Fruit fly (Drosophila melanogaster) whole organism, embryonic: ENCODE data around the gene CG17300.

Source experiments
- Awh ChIP-seq: fragments of 200-800 bp; sonication (Bioruptor generic); IDR thresholded peaks from 2 replicates; pipeline ENCODE4, ENCODE4 v1.3.6; 2022; ENCODE audit warnings: missing biosample characterization, missing genetic modification characterization
- CG10321 ChIP-seq: fragments of 200-800 bp; sonication (Bioruptor generic); IDR thresholded peaks from 2 replicates; pipeline ENCODE4 v1.3.6; 2022; ENCODE audit warnings: missing biosample characterization, missing genetic modification characterization
- CG13894 ChIP-seq: fragments of 200-800 bp; sonication (Bioruptor generic); optimal IDR thresholded peaks from 3 replicates; lab custom pipeline; 2018; ENCODE audit warnings: missing biosample characterization, mild to moderate bottlenecking, missing genetic modification characterization, moderate library complexity
- CG15479 ChIP-seq: fragments of 200-800 bp; sonication (Bioruptor generic); optimal IDR thresholded peaks from 3 replicates; lab custom pipeline; 2019; ENCODE audit warnings: missing biosample characterization, mild to moderate bottlenecking, missing genetic modification characterization, moderate library complexity
- CG15601 ChIP-seq: fragments of 200-800 bp; sonication (Bioruptor generic); optimal IDR thresholded peaks from 3 replicates; lab custom pipeline; 2019; ENCODE audit warnings: missing biosample characterization, mild to moderate bottlenecking, missing genetic modification characterization, moderate library complexity
- CG16779 ChIP-seq: fragments of 200-800 bp; sonication (Bioruptor generic); IDR thresholded peaks from 2 replicates; pipeline ENCODE4 v1.3.6; 2022; ENCODE audit warnings: missing biosample characterization, missing genetic modification characterization
- CG17568 ChIP-seq: fragments of 200-800 bp; sonication (Bioruptor generic); optimal IDR thresholded peaks from 2 replicates; lab custom pipeline; 2018; ENCODE audit warnings: missing biosample characterization, mild to moderate bottlenecking, missing genetic modification characterization, moderate library complexity
- CG2678 ChIP-seq: fragments of 200-800 bp; sonication (Bioruptor generic); optimal IDR thresholded peaks from 3 replicates; lab custom pipeline; 2019; ENCODE audit warnings: missing biosample characterization, mild to moderate bottlenecking, missing genetic modification characterization, moderate library complexity
- CG2875 ChIP-seq: fragments of 200-800 bp; sonication (Bioruptor generic); optimal IDR thresholded peaks from 2 replicates; lab custom pipeline; 2017; ENCODE audit warnings: missing biosample characterization, mild to moderate bottlenecking, missing genetic modification characterization, missing genetic modification reagents
- CG3065 ChIP-seq: fragments of 200-800 bp; sonication (Bioruptor generic); optimal IDR thresholded peaks from 2 replicates; lab custom pipeline; 2016; ENCODE audit warnings: missing biosample characterization, missing genetic modification characterization
- CG3281 ChIP-seq: fragments of 200-800 bp; sonication (Bioruptor generic); optimal IDR thresholded peaks from 3 replicates; lab custom pipeline; 2017; ENCODE audit warnings: missing biosample characterization, mild to moderate bottlenecking, missing genetic modification characterization
- CG6254 ChIP-seq: fragments of 200-800 bp; sonication (Bioruptor generic); optimal IDR thresholded peaks from 3 replicates; lab custom pipeline; 2017; ENCODE audit warnings: mild to moderate bottlenecking, missing biosample characterization, missing genetic modification reagents, missing genetic modification characterization
- CG6683 ChIP-seq: fragments of 200-800 bp; sonication (Bioruptor generic); optimal IDR thresholded peaks from 2 replicates; lab custom pipeline; 2017; ENCODE audit warnings: missing biosample characterization, mild to moderate bottlenecking, missing genetic modification characterization, missing genetic modification reagents
- CG6689 ChIP-seq: fragments of 200-800 bp; sonication (Bioruptor generic); IDR thresholded peaks from 2 replicates; pipeline ENCODE4 v1.3.6; 2022; ENCODE audit warnings: missing biosample characterization, missing genetic modification characterization
- CG8359 ChIP-seq: fragments of 200-800 bp; sonication (Bioruptor generic); optimal IDR thresholded peaks from 2 replicates; lab custom pipeline; 2017; ENCODE audit warnings: missing biosample characterization, mild to moderate bottlenecking, missing genetic modification characterization, borderline replicate concordance
- CG8765 ChIP-seq: fragments of 200-800 bp; sonication (Bioruptor generic); IDR thresholded peaks from 2 replicates; pipeline ENCODE4 v1.3.6; 2022; ENCODE audit warnings: missing biosample characterization, missing genetic modification characterization
- CG8924 ChIP-seq: fragments of 200-800 bp; optimal IDR thresholded peaks from 3 replicates; lab custom pipeline; 2019; ENCODE audit warnings: missing biosample characterization, mild to moderate bottlenecking, missing genetic modification characterization, moderate library complexity
- CG9817 ChIP-seq: fragments of 200-800 bp; sonication (Bioruptor generic); optimal IDR thresholded peaks from 2 replicates; lab custom pipeline; 2018; ENCODE audit warnings: missing biosample characterization, mild to moderate bottlenecking, missing genetic modification characterization, moderate library complexity
- CG9932 ChIP-seq: fragments of 200-800 bp; sonication (Bioruptor generic); IDR thresholded peaks from 2 replicates; pipeline ENCODE4 v1.3.6; 2022; ENCODE audit warnings: missing biosample characterization, missing genetic modification characterization
- Camta ChIP-seq: fragments of 200-800 bp; sonication (Bioruptor generic); optimal IDR thresholded peaks from 2 replicates; lab custom pipeline; 2016; ENCODE audit warnings: missing biosample characterization, missing genetic modification characterization
- Dip2 ChIP-seq: fragments of 200-800 bp; sonication (Bioruptor generic); IDR thresholded peaks from 2 replicates; pipeline ENCODE4 v1.3.6; 2022; ENCODE audit warnings: missing biosample characterization, missing genetic modification characterization
- Doc3 ChIP-seq: fragments of 200-800 bp; sonication (Bioruptor generic); IDR thresholded peaks from 3 replicates; pipeline ENCODE4 v1.3.6; 2022; ENCODE audit warnings: missing biosample characterization, missing genetic modification characterization; ENCODE audit not compliant: partially characterized antibody
- Ets65A ChIP-seq: fragments of 200-800 bp; sonication (Bioruptor generic); peaks from one replicate; lab custom pipeline; 2016; ENCODE audit warnings: missing biosample characterization, missing genetic modification characterization
- Fer2 ChIP-seq: fragments of 200-800 bp; sonication (Bioruptor generic); optimal IDR thresholded peaks from 2 replicates; lab custom pipeline; 2018; ENCODE audit warnings: missing biosample characterization, mild to moderate bottlenecking, missing genetic modification characterization, moderate library complexity
- Hr78 ChIP-seq, 2 experiments: fragments of 200-800 bp in 1 of 2; fragments of >200 bp in 1 of 2; sonication (Bioruptor generic) in 1 of 2; optimal IDR thresholded peaks; 2 replicates each; lab custom pipeline; 2017 to 2019; ENCODE audit warnings: missing biosample characterization in 2 of 2, missing genetic modification characterization in 2 of 2, mild to moderate bottlenecking in 1 of 2, moderate library complexity in 1 of 2
- Kr ChIP-seq: fragments of 200-800 bp; sonication (Bioruptor generic); optimal IDR thresholded peaks from 2 replicates; lab custom pipeline; 2017; ENCODE audit warnings: missing biosample characterization, mild to moderate bottlenecking, missing genetic modification characterization
- NC2α ChIP-seq: fragments of 200-800 bp; sonication (Bioruptor generic); optimal IDR thresholded peaks from 2 replicates; lab custom pipeline; 2016; ENCODE audit warnings: missing biosample characterization, missing genetic modification characterization
- Poxn ChIP-seq: fragments of 200-800 bp; sonication (Bioruptor generic); IDR thresholded peaks from 2 replicates; pipeline ENCODE4 v1.3.6; 2022; ENCODE audit warnings: missing biosample characterization, missing genetic modification characterization
- Tbp ChIP-seq: fragments of >200 bp; optimal IDR thresholded peaks from 2 replicates; lab custom pipeline; 2018; ENCODE audit warnings: missing biosample characterization, missing genetic modification characterization
- YL-1 ChIP-seq: fragments of 200-800 bp; sonication (Bioruptor generic); optimal IDR thresholded peaks from 3 replicates; lab custom pipeline; 2017; ENCODE audit warnings: missing biosample characterization, mild to moderate bottlenecking, missing genetic modification characterization
- ato ChIP-seq: fragments of 200-800 bp; sonication (Bioruptor generic); IDR thresholded peaks from 2 replicates; pipeline ENCODE4 v1.3.6; 2022; ENCODE audit warnings: missing biosample characterization, missing genetic modification characterization; ENCODE audit not compliant: partially characterized antibody
- chn ChIP-seq: fragments of 200-800 bp; sonication (Bioruptor generic); optimal IDR thresholded peaks from 2 replicates; lab custom pipeline; 2016; ENCODE audit warnings: missing biosample characterization, missing genetic modification characterization
- croc ChIP-seq: fragments of 200-800 bp; sonication (Bioruptor generic); conservative IDR thresholded peaks from 3 replicates; pipeline ENCODE4 v1.3.6; 2022; ENCODE audit warnings: missing biosample characterization, missing genetic modification characterization
- fd102C ChIP-seq: fragments of 200-800 bp; sonication (Bioruptor generic); optimal IDR thresholded peaks from 2 replicates; lab custom pipeline; 2018; ENCODE audit warnings: missing biosample characterization, mild to moderate bottlenecking, missing genetic modification characterization, moderate library complexity
- fru ChIP-seq: fragments of >200 bp; optimal IDR thresholded peaks from 2 replicates; lab custom pipeline; 2017
- fu2 ChIP-seq: fragments of 200-800 bp; sonication (Bioruptor generic); optimal IDR thresholded peaks from 2 replicates; lab custom pipeline; 2016; ENCODE audit warnings: missing biosample characterization, missing genetic modification characterization
- gce ChIP-seq: fragments of 200-800 bp; sonication (Bioruptor generic); IDR thresholded peaks from 3 replicates; pipeline ENCODE4 v1.3.6; 2022; ENCODE audit warnings: missing biosample characterization, missing genetic modification characterization
- gfzf ChIP-seq: fragments of 200-800 bp; sonication (Bioruptor generic); optimal IDR thresholded peaks from 2 replicates; lab custom pipeline; 2016; ENCODE audit warnings: missing biosample characterization, mild to moderate bottlenecking, missing genetic modification characterization, moderate library complexity
- gt ChIP-seq: fragments of 200-800 bp; sonication (Bioruptor generic); IDR thresholded peaks from 2 replicates; pipeline ENCODE4 v1.3.6; 2022; ENCODE audit warnings: missing biosample characterization, missing genetic modification characterization
- ken ChIP-seq: fragments of 200-800 bp; sonication (Bioruptor generic); IDR thresholded peaks from 3 replicates; pipeline ENCODE4 v1.3.6; 2022; ENCODE audit warnings: missing biosample characterization, missing genetic modification characterization
- knrl ChIP-seq: fragments of 200-800 bp; sonication (Bioruptor generic); IDR thresholded peaks from 3 replicates; pipeline ENCODE4 v1.3.6; 2022; ENCODE audit warnings: missing biosample characterization, missing genetic modification characterization; ENCODE audit not compliant: partially characterized antibody
- lilli ChIP-seq: fragments of 200-800 bp; sonication (Bioruptor generic); optimal IDR thresholded peaks from 3 replicates; lab custom pipeline; 2016; ENCODE audit warnings: missing biosample characterization, missing genetic modification characterization
- pfk ChIP-seq: fragments of 200-800 bp; sonication (Bioruptor generic); optimal IDR thresholded peaks from 2 replicates; lab custom pipeline; 2018; ENCODE audit warnings: missing biosample characterization, mild to moderate bottlenecking, missing genetic modification characterization, moderate library complexity
- pros ChIP-seq: fragments of 200-800 bp; sonication (Bioruptor generic); optimal IDR thresholded peaks from 3 replicates; lab custom pipeline; 2019; ENCODE audit warnings: missing biosample characterization, mild to moderate bottlenecking, missing genetic modification characterization, moderate library complexity
- stc ChIP-seq: fragments of 200-800 bp; sonication (Bioruptor generic); IDR thresholded peaks from 2 replicates; pipeline ENCODE4 v1.3.6; 2022; ENCODE audit warnings: missing biosample characterization, missing genetic modification characterization
- trem ChIP-seq: fragments of 200-800 bp; optimal IDR thresholded peaks from 3 replicates; lab custom pipeline; 2019; ENCODE audit warnings: missing biosample characterization, mild to moderate bottlenecking, missing genetic modification characterization, moderate library complexity
- tx ChIP-seq: fragments of 200-800 bp; sonication (Bioruptor generic); optimal IDR thresholded peaks from 2 replicates; lab custom pipeline; 2016; ENCODE audit warnings: missing biosample characterization, missing genetic modification characterization
- zen ChIP-seq: fragments of 200-800 bp; sonication (Bioruptor generic); optimal IDR thresholded peaks from 3 replicates; lab custom pipeline; 2018; ENCODE audit warnings: missing biosample characterization, mild to moderate bottlenecking, missing genetic modification characterization, moderate library complexity

Gene CG17300

DNA sequence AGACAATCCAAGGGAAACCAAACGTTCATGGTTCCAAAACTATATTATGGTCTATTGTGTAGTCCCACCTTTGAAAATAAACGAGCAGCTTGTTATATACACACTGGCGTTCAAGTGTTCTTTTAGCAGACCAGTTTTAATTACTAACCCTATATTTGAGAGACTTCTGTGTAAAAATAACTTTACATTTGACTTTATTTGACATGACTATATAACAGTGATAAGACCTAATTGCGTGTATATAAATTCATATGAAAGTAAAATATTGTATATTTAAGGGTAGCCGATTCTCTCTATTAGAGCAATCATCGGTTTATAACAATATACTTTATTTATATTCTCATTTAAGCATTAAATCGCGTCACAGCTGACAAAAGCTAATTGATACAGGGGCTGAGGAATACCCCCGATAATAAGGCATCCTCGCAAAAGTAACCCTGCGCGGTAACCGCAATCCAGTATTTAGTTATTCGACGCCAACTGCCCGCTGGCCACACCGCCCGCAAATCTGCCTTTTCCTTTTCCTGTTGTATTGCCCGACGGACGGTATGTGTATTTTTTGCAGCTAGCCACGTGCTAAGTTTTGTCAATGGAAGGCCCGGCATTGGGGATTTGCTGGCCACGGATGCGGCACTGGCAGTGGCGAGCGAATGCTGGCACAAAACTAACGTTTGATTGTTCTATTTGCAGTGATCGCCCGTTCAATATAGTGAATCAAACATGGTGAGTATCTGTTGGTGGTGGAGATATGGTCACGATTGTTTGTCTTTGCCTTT lies 45.6 kb downstream of the CG17300 start, which contains the start of gene RpS4 (continued):
- peak; percentile 49 for TF ChIP-seq CG3065 (GFP tag; lab: Kevin White, UChicago)
- peak in 1 of 2 experiments; percentile 28 for TF ChIP-seq Hr78 (GFP tag; optimal IDR thresholded peaks at IDR 0.05; lab: Kevin White, UChicago)
- TF ChIP-seq Camta: peak; percentile 79
- TF ChIP-seq Awh (GFP tag; lab: Robert Waterston, UW): peak; percentile 92
- peak; percentile 80 for TF ChIP-seq zen (tag; lab: Kevin White, UChicago)
- TF ChIP-seq CG15601 (tag; lab: Kevin White, UChicago): peak; percentile 90
- TF ChIP-seq Kr (GFP tag; lab: Kevin White, UChicago): peak; percentile 93
- TF ChIP-seq tx (GFP tag; lab: Kevin White, UChicago): peak; percentile 36
- peak; percentile 79 for TF ChIP-seq chn
- peak; percentile 35; the same call in 1 of the 2 replicates for TF ChIP-seq ato (GFP tag; lab: Robert Waterston, UW)
- peak; percentile 85 for TF ChIP-seq CG8359
- TF ChIP-seq gce (GFP tag; lab: Robert Waterston, UW): peak; percentile 92
- TF ChIP-seq Doc3 (GFP tag; lab: Robert Waterston, UW): no peak
- TF ChIP-seq trem (tag; lab: Kevin White, UChicago): peak; percentile 66
- TF ChIP-seq CG6683 (GFP tag; lab: Kevin White, UChicago): peak; percentile 83
- peak; percentile 34 for TF ChIP-seq CG15479 (GFP tag; lab: Kevin White, UChicago)
- peak; percentile 88 for TF ChIP-seq CG6254 (GFP tag; lab: Kevin White, UChicago)
- TF ChIP-seq CG9817: peak; percentile 81
- TF ChIP-seq fu2: peak; percentile 73
- TF ChIP-seq CG2875 (GFP tag; lab: Kevin White, UChicago): peak; percentile 94
- TF ChIP-seq gfzf (GFP tag; lab: Kevin White, UChicago): peak; percentile 92
- peak; percentile 61 for TF ChIP-seq NC2α (GFP tag; lab: Kevin White, UChicago)
- TF ChIP-seq Fer2 (tag; lab: Kevin White, UChicago): peak; percentile 81
- TF ChIP-seq pros (GFP tag; lab: Kevin White, UChicago): peak; percentile 64
- peak; percentile 90 for TF ChIP-seq CG16779 (GFP tag; lab: Robert Waterston, UW)
- TF ChIP-seq CG2678: peak; percentile 78
- TF ChIP-seq Poxn (GFP tag; lab: Robert Waterston, UW): no peak; the same call in 1 of the 2 replicates
- peak; percentile 95 for TF ChIP-seq CG3281 (GFP tag; lab: Kevin White, UChicago)
- TF ChIP-seq pfk (GFP tag; lab: Kevin White, UChicago): peak; percentile 85
- peak; percentile 86 for TF ChIP-seq fd102C
- TF ChIP-seq croc (GFP tag; lab: Robert Waterston, UW): peak; percentile 56
- TF ChIP-seq Ets65A (GFP tag; lab: Kevin White, UChicago): peak; percentile 98
- TF ChIP-seq CG8765 (GFP tag; lab: Robert Waterston, UW): peak; percentile 62; the same call in 1 of the 2 replicates
- peak; percentile 88 for TF ChIP-seq ken (GFP tag; lab: Robert Waterston, UW)
- TF ChIP-seq CG6689 (GFP tag; lab: Robert Waterston, UW): peak; percentile 65
- TF ChIP-seq Tbp (GFP tag; lab: Kevin White, UChicago): peak; percentile 70
- TF ChIP-seq CG17568 (GFP tag; lab: Kevin White, UChicago): peak; percentile 96
- TF ChIP-seq Dip2 (GFP tag; lab: Robert Waterston, UW): peak; percentile 62
- peak; percentile 69; the same call in 1 of the 2 replicates for TF ChIP-seq CG10321
- peak; percentile 74 for TF ChIP-seq lilli (GFP tag; lab: Kevin White, UChicago)
- peak; percentile 88 for TF ChIP-seq CG13894
- TF ChIP-seq stc: peak; percentile 84
- TF ChIP-seq knrl: peak; percentile 46; the same call in 1 of the 3 replicates
- peak; percentile 99 for TF ChIP-seq YL-1 (GFP tag; lab: Kevin White, UChicago)
- no peak for TF ChIP-seq fru (lab: Kevin White, UChicago)
- peak; percentile 92 for TF ChIP-seq CG9932
- peak; percentile 73 for TF ChIP-seq CG8924 (tag; lab: Kevin White, UChicago)
- peak; percentile 62; the same call in 1 of the 2 replicates for TF ChIP-seq gt (GFP tag; lab: Robert Waterston, UW)
